Worm (Caenorhabditis elegans): ENCODE results near the gene tmem-258.
"Not testable (repeated sequence)": the region's sequence is repeated elsewhere in the genome, so short reads cannot be mapped to it uniquely, and the experiment has no call there.

Gene tmem-258

DNA sequence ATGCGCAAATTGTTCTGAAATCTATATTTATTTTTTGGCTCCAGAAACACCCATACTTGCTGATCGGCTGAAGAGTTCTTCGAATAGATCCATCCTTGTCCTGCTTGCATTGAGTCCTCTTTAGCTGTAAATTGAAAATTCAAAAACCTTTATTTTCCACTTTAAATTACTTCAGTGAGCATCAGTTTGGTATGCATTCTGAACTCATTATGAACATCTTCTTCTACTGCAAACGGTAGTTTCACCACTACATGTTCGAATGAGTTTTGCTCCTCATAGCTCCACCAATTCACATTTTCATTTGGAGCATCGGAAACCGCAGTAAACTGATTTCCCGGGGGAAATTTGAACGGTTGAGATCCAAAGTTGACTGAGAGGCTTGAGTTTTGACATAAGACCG, 12.8 kb upstream of the tmem-258 start:
- no peak for TF ChIP-seq hsf-1 (GFP tag; IDR thresholded peaks at IDR 0.05)
- no peak for TF ChIP-seq madf-8 (GFP tag; conservative IDR thresholded peaks at IDR 0.05)
- no peak for TF ChIP-seq ekl-4 (GFP tag; IDR thresholded peaks at IDR 0.05)
- no peak for TF ChIP-seq snpc-4 (GFP tag; optimal IDR thresholded peaks at IDR 0.05)
- TF ChIP-seq snpc-4 (tag; optimal IDR thresholded peaks at IDR 0.05), result no peak

DNA sequence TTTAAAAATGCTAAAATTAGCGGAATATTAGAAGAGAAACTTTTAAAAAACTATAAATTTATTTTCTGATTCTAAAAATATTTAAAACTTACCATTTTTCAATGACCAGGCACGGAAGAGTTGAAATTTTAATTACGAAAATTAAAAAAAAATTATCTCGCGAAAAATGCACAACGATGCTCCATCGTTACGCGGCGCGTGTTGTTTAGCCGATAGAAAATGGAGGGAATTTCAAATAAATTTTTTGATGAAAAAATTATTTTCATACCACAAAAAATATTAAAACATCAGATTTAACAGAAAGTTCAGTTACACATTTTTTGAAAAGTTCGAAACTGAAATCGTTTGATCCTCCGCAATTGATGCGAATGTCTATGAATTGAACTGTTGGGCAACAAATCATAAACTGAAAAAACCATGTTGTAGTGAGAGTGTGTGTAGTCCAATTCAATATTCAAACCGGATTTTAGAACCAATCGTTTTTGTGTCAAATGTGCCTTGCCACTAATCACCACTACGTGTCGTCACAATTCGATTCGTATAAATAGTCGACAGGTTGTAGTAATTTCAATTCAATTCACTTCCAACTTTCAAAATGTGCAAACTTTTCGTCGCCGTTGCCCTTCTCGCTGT, 11.7 kb upstream of the tmem-258 start, which contains the start of the genes tofu-2 and spig-1:
TSS of gene tofu-2 (minus strand) at position 116 of the 633 bp plus-strand sequence.
TSS of gene spig-1 (plus strand) at position 583 of the 633 bp plus-strand sequence.
- TF ChIP-seq K12H6.12 (tag; optimal IDR thresholded peaks at IDR 0.05) (no peak), attf-3 (GFP tag; conservative IDR thresholded peaks at IDR 0.05) (peak; percentile 86)

DNA sequence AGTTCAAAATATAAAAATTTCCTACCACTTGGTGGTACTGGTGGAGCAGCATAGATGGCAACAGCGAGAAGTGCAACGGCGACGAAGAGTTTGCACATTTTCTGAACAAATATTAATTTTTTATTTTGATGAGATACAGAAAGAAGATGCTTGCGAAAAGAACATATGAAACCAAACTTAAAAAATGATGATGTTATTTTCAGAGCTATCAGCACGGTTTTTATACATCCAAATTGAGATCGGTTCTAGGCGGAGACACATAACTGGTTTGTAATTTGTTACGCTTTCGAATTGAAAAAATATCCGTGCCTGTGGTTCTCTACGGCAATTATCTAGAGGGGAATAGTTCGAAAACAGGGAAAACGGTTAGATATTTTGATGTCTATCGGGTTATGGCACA, 9.9 kb upstream of the tmem-258 start, which contains the start of gene txt-17:
TSS of gene txt-17 (minus strand) at position 101 of the 400 bp plus-strand sequence.
- TF ChIP-seq mes-4 (tag; optimal IDR thresholded peaks at IDR 0.05) (no peak), ccch-3 (GFP tag; optimal IDR thresholded peaks at IDR 0.05) (no peak), nhr-179 (tag; optimal IDR thresholded peaks at IDR 0.05) (no peak), rec-8 (tag; optimal IDR thresholded peaks at IDR 0.05) (no peak), somi-1 (GFP tag; optimal IDR thresholded peaks at IDR 0.05) (no peak), F39B2.1 (GFP tag; IDR thresholded peaks at IDR 0.05) (no peak), gei-17 (GFP tag; optimal IDR thresholded peaks at IDR 0.05) (no peak), die-1 (tag; optimal IDR thresholded peaks at IDR 0.05) (no peak), ceh-79 (tag; optimal IDR thresholded peaks at IDR 0.05) (no peak), hsf-1 (GFP tag; IDR thresholded peaks at IDR 0.05) (no peak), Y67H2A.10 (GFP tag; conservative IDR thresholded peaks at IDR 0.05) (no peak), lsl-1 (GFP tag; optimal IDR thresholded peaks at IDR 0.05) (no peak)

DNA sequence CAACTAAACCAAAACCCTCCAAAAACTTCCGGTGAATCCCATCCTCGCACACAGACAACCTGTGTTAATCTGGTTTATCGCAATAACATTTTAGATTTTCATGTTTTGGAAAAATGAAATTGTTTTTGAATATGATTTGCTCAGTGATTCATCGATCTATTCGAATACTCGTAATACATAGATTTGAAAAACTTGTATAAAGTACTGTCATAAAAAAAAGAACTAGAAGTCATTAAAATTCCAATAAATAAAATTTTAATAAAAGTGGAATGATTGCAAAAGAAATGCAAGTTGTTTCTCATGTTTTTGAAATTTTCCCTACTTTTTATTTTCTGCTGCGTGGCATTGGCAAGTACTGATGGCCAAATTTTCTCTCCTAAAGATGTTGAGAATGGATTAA, 8.4 kb upstream of the tmem-258 start, which contains the start of gene spig-8:
TSS of gene spig-8 (plus strand) at position 301 of the 400 bp plus-strand sequence.
- TF ChIP-seq gei-17 (GFP tag; optimal IDR thresholded peaks at IDR 0.05) (no peak), unc-130 (GFP tag; optimal IDR thresholded peaks at IDR 0.05) (no peak), dpff-1 (tag; optimal IDR thresholded peaks at IDR 0.05) (no peak), Y53G8AR.9 (GFP tag; conservative IDR thresholded peaks at IDR 0.05) (no peak), attf-6 (GFP tag; IDR thresholded peaks at IDR 0.05) (no peak), Y67H2A.10 (GFP tag; conservative IDR thresholded peaks at IDR 0.05) (no peak), cebp-2 (GFP tag; IDR thresholded peaks at IDR 0.05) (no peak), hmg-1.2 (GFP tag; IDR thresholded peaks at IDR 0.05) (no peak)

DNA sequence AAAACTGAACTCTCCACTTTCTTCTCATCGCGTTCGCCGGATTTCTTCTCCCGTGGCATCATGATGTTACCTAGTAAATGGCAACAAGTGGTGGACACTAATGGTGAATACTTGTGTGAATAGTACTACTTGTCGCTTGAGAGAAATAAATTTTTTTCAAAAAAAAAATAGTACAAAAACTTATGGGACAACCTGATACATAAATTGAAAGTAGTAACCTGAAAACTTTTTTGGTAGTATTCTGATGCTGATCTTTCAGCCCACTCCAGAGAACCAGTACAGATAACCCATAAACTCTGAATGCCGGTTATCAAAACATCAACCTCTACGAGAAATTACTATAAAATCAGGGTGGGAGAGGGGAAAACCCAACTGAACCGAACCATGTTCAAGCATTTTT, 5.2 kb upstream of the tmem-258 start, which contains the start of gene Y57E12AL.2:
TSS of gene Y57E12AL.2 (plus strand) at position 301 of the 400 bp plus-strand sequence.
- not testable (repeated sequence) for TF ChIP-seq F57C9.4 (tag; optimal IDR thresholded peaks at IDR 0.05); bed-2 (GFP tag; IDR thresholded peaks at IDR 0.05); him-1 (tag; optimal IDR thresholded peaks at IDR 0.05)

DNA sequence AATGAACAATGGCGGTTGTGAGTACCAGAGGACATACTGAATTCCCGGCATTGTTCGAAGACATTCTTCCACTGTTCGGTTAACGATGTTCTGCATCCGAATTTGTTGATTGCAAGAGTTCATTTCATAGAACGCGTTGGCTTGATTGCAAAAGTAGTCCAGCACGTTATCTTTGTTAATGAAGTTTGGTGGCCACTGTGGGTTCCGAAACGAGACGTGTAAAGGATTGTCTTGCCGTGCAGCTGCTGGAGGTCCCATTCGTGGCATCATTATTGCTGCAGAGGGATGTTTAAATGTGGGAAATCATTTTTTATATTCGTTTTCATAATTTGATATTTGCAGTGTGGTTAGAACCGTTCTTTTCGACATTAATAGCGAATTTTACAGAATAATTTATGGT, 3.6 kb upstream of the tmem-258 start, which contains the start of gene mdt-6:
TSS of gene mdt-6 (minus strand) at position 275 of the 400 bp plus-strand sequence.
- no peak for TF ChIP-seq somi-1 (GFP tag; optimal IDR thresholded peaks at IDR 0.05)
- peak; percentile 18 for TF ChIP-seq lin-54 (GFP tag; optimal IDR thresholded peaks at IDR 0.05)
- peak; percentile 13; the same call in 1 of the 2 replicates for TF ChIP-seq ekl-4 (GFP tag; IDR thresholded peaks at IDR 0.05)
- peak; percentile 53 for TF ChIP-seq B0336.3 (GFP tag; IDR thresholded peaks at IDR 0.05)
- peak; percentile 51; the same call in 1 of the 2 replicates for TF ChIP-seq madf-6 (GFP tag; IDR thresholded peaks at IDR 0.05)
- TF ChIP-seq hsf-1 (GFP tag; IDR thresholded peaks at IDR 0.05), result 0 out of 2 replicates have a peak, but pooled peaks have one; percentile 31
